Worm (Caenorhabditis elegans) whole organism, L2 larva: ENCODE data around the gene pqn-22.

Experiments
- F13H6.1 ChIP-seq: sonication (generic microtip); optimal IDR thresholded peaks from 2 replicates; lab custom pipeline; 2016; ENCODE audit warnings: missing genetic modification characterization, missing compliant biosample characterization
- ama-1 ChIP-seq: fragments of 150-350 bp; optimal IDR thresholded peaks from 2 replicates; lab custom pipeline; 2018; ENCODE audit warnings: inconsistent platforms
- ceh-82 ChIP-seq: fragments of 150-350 bp; optimal IDR thresholded peaks from 2 replicates; lab custom pipeline; 2014; ENCODE audit warnings: missing biosample characterization, missing genetic modification characterization
- lin-11 ChIP-seq: fragments of 150-350 bp; sonication (generic microtip); optimal IDR thresholded peaks from 2 replicates; lab custom pipeline; 2014; ENCODE audit warnings: missing biosample characterization, missing genetic modification characterization, inconsistent platforms, mixed read lengths
- lin-39 ChIP-seq: fragments of 150-350 bp; optimal IDR thresholded peaks from 2 replicates; lab custom pipeline; 2014; ENCODE audit warnings: missing biosample characterization, missing genetic modification reagents, missing genetic modification characterization
- mdl-1 ChIP-seq, 2 experiments: fragments of 150-350 bp in 1 of 2; sonication (generic microtip) in 1 of 2; optimal IDR thresholded peaks; 2 replicates each; lab custom pipeline; 2017; ENCODE audit warnings: missing biosample characterization in 2 of 2, missing genetic modification characterization in 2 of 2
- nhr-12 ChIP-seq: fragments of 150-350 bp; optimal IDR thresholded peaks from 2 replicates; lab custom pipeline; 2014; ENCODE audit warnings: missing biosample characterization, missing genetic modification characterization
- skn-1 ChIP-seq: sonication (generic microtip); optimal IDR thresholded peaks from 2 replicates; lab custom pipeline; 2017; ENCODE audit warnings: missing biosample characterization, missing genetic modification characterization
- unc-39 ChIP-seq: fragments of 150-350 bp; optimal IDR thresholded peaks from 2 replicates; lab custom pipeline; 2014; ENCODE audit warnings: missing biosample characterization, missing genetic modification characterization
- unc-62 ChIP-seq: fragments of 150-350 bp; optimal IDR thresholded peaks from 2 replicates; lab custom pipeline; 2014; ENCODE audit warnings: missing biosample characterization, missing genetic modification reagents, missing genetic modification characterization
- zag-1 ChIP-seq: fragments of 150-350 bp; optimal IDR thresholded peaks from 2 replicates; lab custom pipeline; 2014; ENCODE audit warnings: missing biosample characterization, missing genetic modification characterization
- ztf-11 ChIP-seq: sonication (generic microtip); optimal IDR thresholded peaks from 2 replicates; lab custom pipeline; 2017; ENCODE audit warnings: missing biosample characterization, missing genetic modification characterization

DNA sequence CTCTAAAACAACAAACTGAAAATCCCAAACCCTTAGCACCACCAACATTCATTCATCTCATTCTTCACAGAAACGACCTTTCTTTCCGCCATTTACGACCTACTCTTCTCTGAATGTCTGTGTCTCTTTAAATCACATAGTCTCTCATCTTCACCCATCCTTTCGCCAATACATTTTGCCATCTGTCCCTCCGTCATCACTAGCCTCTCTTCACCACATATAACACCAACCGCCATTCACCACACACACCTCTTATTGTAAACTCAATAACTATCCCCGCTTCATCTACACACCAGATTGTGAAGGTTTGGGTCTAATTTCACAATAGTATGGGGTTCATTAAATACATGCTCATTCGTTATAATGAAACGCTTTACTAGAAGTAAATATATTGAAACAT, 62.9 kb downstream of the pqn-22 start:
- TF ChIP-seq skn-1 (tag; lab: Kevin White, UChicago) (no peak), mdl-1 (tag; optimal IDR thresholded peaks at IDR 0.05; lab: Kevin White, UChicago) (no peak), unc-62 (GFP tag; lab: Kevin White, UChicago) (no peak), unc-39 (no peak), lin-39 (tag; lab: Kevin White, UChicago) (no peak), lin-11 (tag; lab: Kevin White, UChicago) (no peak), F13H6.1 (tag; lab: Kevin White, UChicago) (no peak), zag-1 (tag; lab: Kevin White, UChicago) (no peak), ceh-82 (no peak), ama-1 (lab: Kevin White, UChicago) (no peak), ztf-11 (tag; lab: Kevin White, UChicago) (no peak), nhr-12 (no peak)
